Worm (Caenorhabditis elegans): ENCODE measurements around the gene F54A3.2.

ce11 chrII:2230368-2230767 lies 13.1 kb upstream of the F54A3.2 start:
- no peak for TF ChIP-seq sea-1 (GFP tag; conservative IDR thresholded peaks at IDR 0.05)
- TF ChIP-seq ama-1 (optimal IDR thresholded peaks at IDR 0.05) = no peak
- no peak for TF ChIP-seq tbx-37 (GFP tag; conservative IDR thresholded peaks at IDR 0.05)
- TF ChIP-seq pes-1 (GFP tag; IDR thresholded peaks at IDR 0.05) = no peak
- TF ChIP-seq ceh-36 (tag; optimal IDR thresholded peaks at IDR 0.05) = no peak
- no peak for TF ChIP-seq tra-4 (tag; optimal IDR thresholded peaks at IDR 0.05)
- TF ChIP-seq hmbx-1 (tag; optimal IDR thresholded peaks at IDR 0.05) = no peak
- no peak for TF ChIP-seq ceh-13 (GFP tag; optimal IDR thresholded peaks at IDR 0.05)
- no peak for TF ChIP-seq scrt-1 (GFP tag; IDR thresholded peaks at IDR 0.05)
- no peak for TF ChIP-seq aly-1 (tag; optimal IDR thresholded peaks at IDR 0.05)
- no peak for TF ChIP-seq flt-1 (GFP tag; IDR thresholded peaks at IDR 0.05)
- no peak for TF ChIP-seq F13C5.2 (tag; optimal IDR thresholded peaks at IDR 0.05)
- TF ChIP-seq hnd-1 (tag; optimal IDR thresholded peaks at IDR 0.05) = no peak

All from whole organism, early embryonic.